Worm (Caenorhabditis elegans) whole organism, late embryonic: Measurements from ENCODE around the gene Y69A2AR.18.

ENCODE experiments used
- C08G9.2 ChIP-seq: sonication (generic microtip); optimal IDR thresholded peaks from 2 replicates; lab custom pipeline; 2016; ENCODE audit warnings: mild to moderate bottlenecking, missing genetic modification characterization, moderate library complexity, missing compliant biosample characterization
- C38D4.7 ChIP-seq: fragments of 200-800 bp; sonication (Bioruptor generic); optimal IDR thresholded peaks from 2 replicates; lab custom pipeline; 2018; ENCODE audit warnings: mild to moderate bottlenecking, missing genetic modification characterization, moderate library complexity, missing compliant biosample characterization
- F13H6.1 ChIP-seq: sonication (generic microtip); optimal IDR thresholded peaks from 2 replicates; lab custom pipeline; 2016; ENCODE audit warnings: missing genetic modification characterization, missing compliant biosample characterization
- K02D7.2 ChIP-seq: sonication (generic microtip); optimal IDR thresholded peaks from 2 replicates; lab custom pipeline; 2017; ENCODE audit warnings: mild to moderate bottlenecking, missing genetic modification characterization, missing compliant biosample characterization
- K09A11.1 ChIP-seq: sonication (generic microtip); optimal IDR thresholded peaks from 2 replicates; lab custom pipeline; 2017; ENCODE audit warnings: antibody characterized with exemption, mild to moderate bottlenecking, missing genetic modification characterization, missing compliant biosample characterization; ENCODE audit not compliant: insufficient read depth
- ahr-1 ChIP-seq: sonication (generic microtip); optimal IDR thresholded peaks from 2 replicates; lab custom pipeline; 2016; ENCODE audit warnings: missing genetic modification characterization, missing compliant biosample characterization
- ceh-19 ChIP-seq: fragments of 200-800 bp; sonication (Bioruptor generic); optimal IDR thresholded peaks from 2 replicates; lab custom pipeline; 2018; ENCODE audit warnings: mild to moderate bottlenecking, missing genetic modification characterization, missing compliant biosample characterization
- ceh-22 ChIP-seq: sonication (generic microtip); optimal IDR thresholded peaks from 2 replicates; lab custom pipeline; 2017; ENCODE audit warnings: missing biosample characterization, missing genetic modification characterization
- ceh-45 ChIP-seq: fragments of 200-800 bp; sonication (Bioruptor generic); IDR thresholded peaks from 2 replicates; pipeline ENCODE4 v1.3.6; 2022; ENCODE audit warnings: missing genetic modification reagents, missing genetic modification characterization, missing compliant biosample characterization
- ceh-6 ChIP-seq: fragments of 200-800 bp; sonication (Bioruptor generic); optimal IDR thresholded peaks from 2 replicates; lab custom pipeline; 2018; ENCODE audit warnings: mild to moderate bottlenecking, missing genetic modification characterization, missing compliant biosample characterization
- elt-2 ChIP-seq: sonication (generic microtip); optimal IDR thresholded peaks from 2 replicates; lab custom pipeline; 2016; ENCODE audit warnings: missing genetic modification reagents, missing genetic modification characterization, missing compliant biosample characterization
- elt-4 ChIP-seq: sonication (generic microtip); optimal IDR thresholded peaks from 2 replicates; lab custom pipeline; 2016; ENCODE audit warnings: missing genetic modification characterization, missing compliant biosample characterization
- ets-4 ChIP-seq: sonication (generic microtip); optimal IDR thresholded peaks from 2 replicates; lab custom pipeline; 2016; ENCODE audit warnings: missing genetic modification characterization, missing compliant biosample characterization
- eyg-1 ChIP-seq: sonication (generic microtip); optimal IDR thresholded peaks from 2 replicates; lab custom pipeline; 2016; ENCODE audit warnings: missing genotype, missing genetic modification characterization, missing compliant biosample characterization
- fkh-10 ChIP-seq: fragments of 150-350 bp; optimal IDR thresholded peaks from 2 replicates; lab custom pipeline; 2014; ENCODE audit warnings: missing biosample characterization, missing genetic modification reagents, missing genetic modification characterization
- hlh-13 ChIP-seq: fragments of 200-800 bp; sonication (Bioruptor generic); optimal IDR thresholded peaks from 2 replicates; lab custom pipeline; 2018; ENCODE audit warnings: mild to moderate bottlenecking, missing genetic modification characterization, missing compliant biosample characterization
- hlh-15 ChIP-seq: sonication (generic microtip); optimal IDR thresholded peaks from 2 replicates; lab custom pipeline; 2016; ENCODE audit warnings: missing genetic modification characterization, missing compliant biosample characterization
- hlh-30 ChIP-seq: sonication (generic microtip); optimal IDR thresholded peaks from 2 replicates; lab custom pipeline; 2017; ENCODE audit warnings: antibody characterized with exemption, missing genetic modification characterization, missing compliant biosample characterization; ENCODE audit not compliant: insufficient read depth
- hlh-6 ChIP-seq: sonication (generic microtip); optimal IDR thresholded peaks from 2 replicates; lab custom pipeline; 2016; ENCODE audit warnings: missing genotype, missing genetic modification characterization, missing compliant biosample characterization
- lim-6 ChIP-seq: sonication (generic microtip); optimal IDR thresholded peaks from 2 replicates; lab custom pipeline; 2016; ENCODE audit warnings: missing genetic modification characterization, missing compliant biosample characterization
- madf-2 ChIP-seq: sonication (generic microtip); optimal IDR thresholded peaks from 2 replicates; lab custom pipeline; 2017; ENCODE audit warnings: missing genetic modification characterization, missing compliant biosample characterization
- mec-3 ChIP-seq: sonication (generic microtip); optimal IDR thresholded peaks from 2 replicates; lab custom pipeline; 2016; ENCODE audit warnings: borderline replicate concordance, missing genetic modification characterization, missing compliant biosample characterization
- nfya-1 ChIP-seq: sonication (generic microtip); optimal IDR thresholded peaks from 2 replicates; lab custom pipeline; 2017; ENCODE audit warnings: missing genetic modification characterization, mild to moderate bottlenecking, missing compliant biosample characterization, antibody characterized with exemption, moderate library complexity
- nhr-232 ChIP-seq: sonication (generic microtip); optimal IDR thresholded peaks from 2 replicates; lab custom pipeline; 2016; ENCODE audit warnings: missing genetic modification characterization, missing compliant biosample characterization
- pag-3 ChIP-seq: sonication (generic microtip); optimal IDR thresholded peaks from 2 replicates; lab custom pipeline; 2016; ENCODE audit warnings: missing compliant biosample characterization, missing genetic modification characterization, borderline replicate concordance
- pat-9 ChIP-seq: fragments of 200-800 bp; sonication (Bioruptor generic); optimal IDR thresholded peaks from 2 replicates; lab custom pipeline; 2018; ENCODE audit warnings: mild to moderate bottlenecking, missing genetic modification characterization, moderate library complexity, missing compliant biosample characterization
- pha-4 ChIP-seq: fragments of 150-350 bp; optimal IDR thresholded peaks from 2 replicates; lab custom pipeline; 2018; ENCODE audit warnings: missing biosample characterization, missing genetic modification reagents, missing genetic modification characterization
- pros-1 ChIP-seq: fragments of 150-350 bp; optimal IDR thresholded peaks from 2 replicates; lab custom pipeline; 2014; ENCODE audit warnings: missing biosample characterization, missing genetic modification reagents, missing genetic modification characterization
- ref-2 ChIP-seq: sonication (generic microtip); optimal IDR thresholded peaks from 2 replicates; lab custom pipeline; 2016; ENCODE audit warnings: missing genetic modification characterization, missing compliant biosample characterization
- rnt-1 ChIP-seq: sonication (generic microtip); optimal IDR thresholded peaks from 2 replicates; lab custom pipeline; 2016; ENCODE audit warnings: missing genetic modification characterization, missing compliant biosample characterization
- sox-4 ChIP-seq: sonication (generic microtip); optimal IDR thresholded peaks from 2 replicates; lab custom pipeline; 2017; ENCODE audit warnings: mild to moderate bottlenecking, missing genetic modification characterization, inconsistent platforms, missing compliant biosample characterization
- ttx-3 ChIP-seq: sonication (generic microtip); optimal IDR thresholded peaks from 2 replicates; lab custom pipeline; 2016; ENCODE audit warnings: missing genetic modification reagents, missing genetic modification characterization, missing compliant biosample characterization
- zip-5 ChIP-seq: sonication (generic microtip); optimal IDR thresholded peaks from 2 replicates; lab custom pipeline; 2016; ENCODE audit warnings: missing genetic modification characterization, missing compliant biosample characterization
- ztf-16 ChIP-seq: sonication (generic microtip); optimal IDR thresholded peaks from 2 replicates; lab custom pipeline; 2017; ENCODE audit warnings: missing genetic modification characterization, missing compliant biosample characterization

Y69A2AR.18 gene

DNA sequence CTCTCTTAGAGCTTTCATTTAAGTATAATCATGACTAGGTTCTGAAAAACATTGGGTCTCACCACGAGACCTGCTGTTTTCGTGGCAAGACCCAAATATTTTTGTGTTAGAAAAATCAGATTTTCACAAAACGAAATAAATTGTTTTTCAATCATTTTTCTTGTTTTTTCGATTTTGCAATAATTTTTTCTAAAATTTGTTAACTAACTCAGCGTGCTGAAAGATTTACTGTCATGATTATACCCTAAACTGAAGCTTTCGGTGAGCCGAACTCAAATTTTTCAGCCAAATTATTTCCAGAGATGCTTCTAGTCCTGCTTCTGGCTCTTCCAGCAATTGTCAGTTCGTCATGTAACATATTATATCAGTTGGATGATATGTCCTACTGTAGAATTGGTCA is 13.6 kb upstream of the Y69A2AR.18 start, which contains the start of gene Y69A2AL.2:
Gene Y69A2AL.2, plus strand, starts transcription at position 301 of the 400 bp plus-strand sequence.
- TF ChIP-seq zip-5 = no peak
- no peak for TF ChIP-seq ceh-22 (tag; lab: Kevin White, UChicago)
- TF ChIP-seq ref-2 (tag; lab: Kevin White, UChicago) = no peak
- no peak for TF ChIP-seq F13H6.1 (tag; lab: Kevin White, UChicago)
- TF ChIP-seq pha-4 = no peak
- no peak for TF ChIP-seq ceh-45 (GFP tag; lab: Robert Waterston, UW)
- no peak for TF ChIP-seq nfya-1 (tag; lab: Kevin White, UChicago)
- no peak for TF ChIP-seq ttx-3 (tag; lab: Kevin White, UChicago)
- TF ChIP-seq C08G9.2 (tag; lab: Kevin White, UChicago) = no peak
- TF ChIP-seq ceh-6 (GFP tag; lab: Kevin White, UChicago) = no peak
- no peak for TF ChIP-seq sox-4 (tag; lab: Kevin White, UChicago)
- TF ChIP-seq K09A11.1 = no peak
- TF ChIP-seq K02D7.2 (tag; lab: Kevin White, UChicago) = no peak
- TF ChIP-seq pag-3 (tag; lab: Kevin White, UChicago) = no peak
- no peak for TF ChIP-seq elt-2 (tag; lab: Kevin White, UChicago)
- no peak for TF ChIP-seq elt-4

DNA sequence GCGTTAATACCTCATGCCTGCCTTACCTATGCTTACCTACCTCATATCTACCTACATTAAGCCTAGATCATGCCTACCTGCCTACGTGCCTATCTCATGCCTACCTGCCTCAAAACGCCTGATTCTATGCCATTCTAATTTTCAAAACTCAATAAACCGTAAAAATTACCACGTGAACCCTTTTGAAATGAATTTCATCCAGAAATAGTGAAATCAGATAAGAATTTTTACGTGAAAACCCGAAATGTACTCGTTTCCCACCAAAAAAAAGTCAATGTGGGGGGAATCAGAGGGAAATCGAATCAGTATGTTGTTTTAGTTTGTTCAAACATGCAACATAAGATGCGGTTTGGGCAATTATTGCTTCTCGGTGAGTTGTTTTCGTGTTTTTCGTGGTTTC is 7.0 kb upstream of the Y69A2AR.18 start, which contains the start of gene Y69A2AR.19:
Gene Y69A2AR.19, plus strand, starts transcription at position 301 of the 400 bp plus-strand sequence.
- TF ChIP-seq pros-1 (tag; lab: Kevin White, UChicago) (no peak), ceh-45 (GFP tag; lab: Robert Waterston, UW) (no peak), rnt-1 (tag; lab: Kevin White, UChicago) (no peak), fkh-10 (GFP tag; lab: Kevin White, UChicago) (no peak), F13H6.1 (tag; lab: Kevin White, UChicago) (no peak), hlh-15 (tag; lab: Kevin White, UChicago) (no peak), C08G9.2 (tag; lab: Kevin White, UChicago) (no peak)

ce11 chrIV:2496084-2496483 is 549 bp downstream of the Y69A2AR.18 start:
- TF ChIP-seq hlh-15 (tag; lab: Kevin White, UChicago) (no peak), C38D4.7 (GFP tag; lab: Kevin White, UChicago) (no peak), mec-3 (no peak), hlh-30 (tag; lab: Kevin White, UChicago) (no peak), pros-1 (tag; lab: Kevin White, UChicago) (no peak), madf-2 (tag; lab: Kevin White, UChicago) (no peak), F13H6.1 (tag; lab: Kevin White, UChicago) (no peak), ahr-1 (tag; lab: Kevin White, UChicago) (no peak), hlh-13 (GFP tag; lab: Kevin White, UChicago) (no peak), hlh-6 (tag; lab: Kevin White, UChicago) (no peak), rnt-1 (tag; lab: Kevin White, UChicago) (no peak), lim-6 (no peak), nhr-232 (tag; lab: Kevin White, UChicago) (no peak), pha-4 (no peak), ceh-19 (GFP tag; lab: Kevin White, UChicago) (no peak), eyg-1 (tag; lab: Kevin White, UChicago) (no peak), pat-9 (no peak), ztf-16 (tag; lab: Kevin White, UChicago) (no peak)

DNA sequence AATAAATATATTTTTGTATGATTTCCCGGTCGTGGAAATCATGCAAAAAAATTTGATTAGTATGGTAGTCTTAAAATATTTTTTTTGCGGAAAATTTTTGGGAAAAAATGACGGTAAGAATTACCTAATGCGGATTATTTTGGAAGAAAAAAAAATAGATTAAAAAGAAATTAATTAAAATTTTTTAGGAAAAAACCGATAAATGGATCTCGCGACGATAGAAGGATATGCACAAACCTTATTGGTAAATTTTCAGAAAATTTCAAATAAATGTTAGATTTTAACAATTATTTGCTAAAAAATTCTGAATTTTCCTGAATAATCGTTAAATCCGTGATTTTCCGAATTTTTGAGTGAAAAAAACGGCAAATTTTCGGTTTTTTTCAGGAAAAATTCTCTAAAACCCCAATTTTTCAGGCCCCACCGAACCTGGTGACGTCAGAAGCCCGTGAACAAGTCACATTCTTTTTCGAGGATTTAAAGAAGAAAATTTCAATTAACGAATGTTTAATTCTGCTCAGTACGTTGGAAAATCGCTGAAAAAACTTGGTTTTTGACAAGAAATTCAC is 2.2 kb downstream of the Y69A2AR.18 start, which contains the start of gene Y69A2AR.16:
Gene Y69A2AR.16, plus strand, starts transcription at position 189 of the 569 bp plus-strand sequence.
- TF ChIP-seq ets-4 (tag; lab: Kevin White, UChicago) = no peak
